Worm (Caenorhabditis elegans): ENCODE measurements around the gene F26F12.5.
A peak's percentile ranks its signal among the peaks of the same experiment; 100 is the strongest.

Gene F26F12.5

ce11 chrV:5844349-5844760 lies 20.6 kb downstream of the F26F12.5 start (continued):
- TF ChIP-seq dmd-9 (GFP tag; IDR thresholded peaks at IDR 0.05) (no peak), ama-1 (optimal IDR thresholded peaks at IDR 0.05) (peak; percentile 34), cey-2 (tag; optimal IDR thresholded peaks at IDR 0.05; ENCODE audit: borderline replicate concordance, insufficient read depth) (peak; percentile 83), jun-1 (tag; optimal IDR thresholded peaks at IDR 0.05) (peak; percentile 30), T20F7.1 (GFP tag; optimal IDR thresholded peaks at IDR 0.05) (peak; percentile 59)

ce11 chrV:5843415-5844337 lies 21.3 kb downstream of the F26F12.5 start:
- TF ChIP-seq nhr-77 (tag; optimal IDR thresholded peaks at IDR 0.05) (peak; percentile 87), daf-12 (tag; optimal IDR thresholded peaks at IDR 0.05) (no peak), cey-2 (tag; optimal IDR thresholded peaks at IDR 0.05; ENCODE audit: borderline replicate concordance, insufficient read depth) (no peak), lin-39 (tag; optimal IDR thresholded peaks at IDR 0.05) (no peak), lin-13 (GFP tag; optimal IDR thresholded peaks at IDR 0.05) (no peak), set-16 (GFP tag; IDR thresholded peaks at IDR 0.05) (peak; percentile 95), mdl-1 (tag; optimal IDR thresholded peaks at IDR 0.05) (peak; percentile 34 to 74), fos-1 (tag; optimal IDR thresholded peaks at IDR 0.05) (no peak), hlh-11 (tag; optimal IDR thresholded peaks at IDR 0.05) (peak; percentile 89), nhr-42 (GFP tag; IDR thresholded peaks at IDR 0.05) (0 out of 2 replicates have a peak, but pooled peaks have one; percentile 30), lim-7 (GFP tag; IDR thresholded peaks at IDR 0.05) (no peak), madf-9 (GFP tag; conservative IDR thresholded peaks at IDR 0.05) (0 out of 2 replicates have a peak, but pooled peaks have one; percentile 15), lin-38 (GFP tag; IDR thresholded peaks at IDR 0.05) (peak; percentile 4; the same call in 1 of the 2 replicates), ama-1 (optimal IDR thresholded peaks at IDR 0.05) (peak; percentile 16), F37D6.2 (tag; optimal IDR thresholded peaks at IDR 0.05) (no peak), spr-3 (GFP tag; optimal IDR thresholded peaks at IDR 0.05) (no peak), lin-29 (GFP tag; IDR thresholded peaks at IDR 0.05) (peak; percentile 53; the same call in 1 of the 2 replicates), ztf-11 (tag; optimal IDR thresholded peaks at IDR 0.05) (no peak), lsy-2 (tag; optimal IDR thresholded peaks at IDR 0.05) (peak in 1 of 2 experiments; percentile 50), snpc-4 (tag; optimal IDR thresholded peaks at IDR 0.05) (no peak), arid-1 (GFP tag; conservative IDR thresholded peaks at IDR 0.05) (no peak), F26F4.8 (GFP tag; conservative IDR thresholded peaks at IDR 0.05) (no peak), F44E2.7 (GFP tag; IDR thresholded peaks at IDR 0.05) (no peak), gei-8 (GFP tag; optimal IDR thresholded peaks at IDR 0.05) (no peak), ceh-32 (tag; optimal IDR thresholded peaks at IDR 0.05; ENCODE audit: poor library complexity) (no peak), spr-1 (tag; optimal IDR thresholded peaks at IDR 0.05) (no peak), dmd-9 (GFP tag; IDR thresholded peaks at IDR 0.05) (no peak), ceh-20 (GFP tag; IDR thresholded peaks at IDR 0.05) (0 out of 2 replicates have a peak, but pooled peaks have one; percentile 42), R02D3.7 (tag; optimal IDR thresholded peaks at IDR 0.05) (no peak), unc-130 (GFP tag; optimal IDR thresholded peaks at IDR 0.05) (no peak), zfp-2 (tag; optimal IDR thresholded peaks at IDR 0.05) (no peak), nhr-11 (tag; optimal IDR thresholded peaks at IDR 0.05) (peak; percentile 78), D1046.2 (GFP tag; IDR thresholded peaks at IDR 0.05) (0 out of 2 replicates have a peak, but pooled peaks have one; percentile 55), egl-43 (GFP tag; IDR thresholded peaks at IDR 0.05) (peak; percentile 59; the same call in 1 of the 2 replicates), ZK546.5 (tag; optimal IDR thresholded peaks at IDR 0.05) (no peak), ZK337.2 (GFP tag; IDR thresholded peaks at IDR 0.05) (no peak), zip-2 (tag; optimal IDR thresholded peaks at IDR 0.05) (no peak), ceh-62 (tag; optimal IDR thresholded peaks at IDR 0.05) (no peak), duxl-1 (tag; optimal IDR thresholded peaks at IDR 0.05; ENCODE audit: poor library complexity) (no peak), skn-1 (tag; optimal IDR thresholded peaks at IDR 0.05) (no peak), hmg-1.1 (GFP tag; IDR thresholded peaks at IDR 0.05) (no peak), nhr-10 (tag; optimal IDR thresholded peaks at IDR 0.05) (no peak), Y105C5A.15 (GFP tag; IDR thresholded peaks at IDR 0.05) (no peak), mdt-29 (GFP tag; IDR thresholded peaks at IDR 0.05) (peak; percentile 79), tra-1 (GFP tag; IDR thresholded peaks at IDR 0.05) (0 out of 2 replicates have a peak, but pooled peaks have one; percentile 7)
